Fruit fly (Drosophila melanogaster) whole organism: Measurements from ENCODE around the gene NK7.1.

ENCODE experiments used
- CG8478 ChIP-seq: fragments of >200 bp; optimal IDR thresholded peaks from 2 replicates; lab custom pipeline; 2018; ENCODE audit warnings: inconsistent platforms
- Dll ChIP-seq: fragments of >200 bp; optimal IDR thresholded peaks from 2 replicates; lab custom pipeline; 2017
- EcR ChIP-seq, 2 experiments: fragments of >200 bp; optimal IDR thresholded peaks; 2 replicates each; lab custom pipeline; 2017; ENCODE audit warnings: missing biosample characterization in 2 of 2, missing genetic modification characterization in 2 of 2, missing genetic modification reagents in 2 of 2
- pan ChIP-seq: fragments of >200 bp; optimal IDR thresholded peaks from 2 replicates; lab custom pipeline; 2017
- psq ChIP-seq: fragments of >200 bp; optimal IDR thresholded peaks from 2 replicates; lab custom pipeline; 2017
- usp ChIP-seq: fragments of >200 bp; optimal IDR thresholded peaks from 2 replicates; lab custom pipeline; 2017; ENCODE audit warnings: missing biosample characterization, missing genetic modification characterization, mixed read lengths

NK7.1 gene

dm6 chr3R:14398620-14399019 lies 25.9 kb upstream of the NK7.1 start:
- TF ChIP-seq Dll (lab: Kevin White, UChicago): no peak
- no peak for TF ChIP-seq usp (GFP tag; lab: Kevin White, UChicago)
- no peak for TF ChIP-seq pan
- no peak for TF ChIP-seq psq (lab: Kevin White, UChicago)
- no peak for TF ChIP-seq CG8478 (lab: Kevin White, UChicago)
- TF ChIP-seq EcR (GFP tag; optimal IDR thresholded peaks at IDR 0.05; lab: Kevin White, UChicago): no peak

dm6 chr3R:14397927-14398326 lies 25.2 kb upstream of the NK7.1 start:
- TF ChIP-seq pan: no peak
- TF ChIP-seq CG8478 (lab: Kevin White, UChicago): no peak
- TF ChIP-seq psq (lab: Kevin White, UChicago): no peak
- no peak for TF ChIP-seq usp (GFP tag; lab: Kevin White, UChicago)
- no peak for TF ChIP-seq Dll (lab: Kevin White, UChicago)
- no peak for TF ChIP-seq EcR (GFP tag; optimal IDR thresholded peaks at IDR 0.05; lab: Kevin White, UChicago)

- TF ChIP-seq pan (no peak), CG8478 (lab: Kevin White, UChicago) (peak; percentile 16)
Observed at dm6 chr3R:14391281-14391680, 18.5 kb upstream of the NK7.1 start.

dm6 chr3R:14390465-14390864 lies 17.7 kb upstream of the NK7.1 start:
- TF ChIP-seq CG8478 (lab: Kevin White, UChicago): no peak
- no peak for TF ChIP-seq Dll (lab: Kevin White, UChicago)
- no peak for TF ChIP-seq EcR (GFP tag; optimal IDR thresholded peaks at IDR 0.05; lab: Kevin White, UChicago)
- TF ChIP-seq pan: no peak

- TF ChIP-seq psq (lab: Kevin White, UChicago): no peak
- TF ChIP-seq usp (GFP tag; lab: Kevin White, UChicago): no peak
- no peak for TF ChIP-seq pan
- TF ChIP-seq CG8478 (lab: Kevin White, UChicago): no peak
- no peak for TF ChIP-seq EcR (GFP tag; optimal IDR thresholded peaks at IDR 0.05; lab: Kevin White, UChicago)
- TF ChIP-seq Dll (lab: Kevin White, UChicago): no peak
Observed at dm6 chr3R:14389258-14389657, 16.5 kb upstream of the NK7.1 start.

- TF ChIP-seq EcR (GFP tag; optimal IDR thresholded peaks at IDR 0.05; lab: Kevin White, UChicago): no peak
- peak; percentile 54 for TF ChIP-seq pan
Observed at dm6 chr3R:14387840-14388239, 15.1 kb upstream of the NK7.1 start.

- TF ChIP-seq EcR (GFP tag; optimal IDR thresholded peaks at IDR 0.05; lab: Kevin White, UChicago) (no peak), psq (lab: Kevin White, UChicago) (no peak), Dll (lab: Kevin White, UChicago) (no peak), usp (GFP tag; lab: Kevin White, UChicago) (no peak), CG8478 (lab: Kevin White, UChicago) (no peak), pan (no peak)
Observed at dm6 chr3R:14386088-14386822, 13.5 kb upstream of the NK7.1 start.

- TF ChIP-seq usp (GFP tag; lab: Kevin White, UChicago): no peak
- no peak for TF ChIP-seq pan
- no peak for TF ChIP-seq CG8478 (lab: Kevin White, UChicago)
- no peak for TF ChIP-seq psq (lab: Kevin White, UChicago)
- no peak for TF ChIP-seq Dll (lab: Kevin White, UChicago)
- TF ChIP-seq EcR (GFP tag; optimal IDR thresholded peaks at IDR 0.05; lab: Kevin White, UChicago): no peak
Observed at dm6 chr3R:14384502-14384901, 11.8 kb upstream of the NK7.1 start.

dm6 chr3R:14382312-14383046 lies 9.7 kb upstream of the NK7.1 start:
- TF ChIP-seq usp (GFP tag; lab: Kevin White, UChicago) (no peak), Dll (lab: Kevin White, UChicago) (no peak), pan (no peak), psq (lab: Kevin White, UChicago) (no peak), EcR (GFP tag; optimal IDR thresholded peaks at IDR 0.05; lab: Kevin White, UChicago) (no peak), CG8478 (lab: Kevin White, UChicago) (no peak)

dm6 chr3R:14381599-14381998 lies 8.8 kb upstream of the NK7.1 start, which contains the start of gene soti:
TSS of gene soti (minus strand) at chr3R:14381699.
- TF ChIP-seq CG8478 (lab: Kevin White, UChicago) (no peak), pan (no peak)

dm6 chr3R:14373828-14374217 lies 1.1 kb upstream of the NK7.1 start:
- TF ChIP-seq usp (GFP tag; lab: Kevin White, UChicago) (no peak), psq (lab: Kevin White, UChicago) (no peak), CG8478 (lab: Kevin White, UChicago) (no peak), Dll (lab: Kevin White, UChicago) (no peak), EcR (GFP tag; optimal IDR thresholded peaks at IDR 0.05; lab: Kevin White, UChicago) (no peak), pan (no peak)

dm6 chr3R:14373192-14373827 lies 559 bp upstream of the NK7.1 start:
- TF ChIP-seq pan: no peak
- TF ChIP-seq CG8478 (lab: Kevin White, UChicago): peak; percentile 35
- TF ChIP-seq EcR (GFP tag; optimal IDR thresholded peaks at IDR 0.05; lab: Kevin White, UChicago): no peak
